Fruit fly (Drosophila melanogaster) whole organism, embryonic: Measurements from ENCODE around the gene CRAT.

ENCODE experiments used
- Atf3 ChIP-seq: fragments of 200-800 bp; sonication (Bioruptor generic); optimal IDR thresholded peaks from 3 replicates; lab custom pipeline; 2016; ENCODE audit warnings: missing biosample characterization, missing genetic modification characterization
- Bteb2 ChIP-seq: fragments of 200-800 bp; sonication (Bioruptor generic); optimal IDR thresholded peaks from 2 replicates; lab custom pipeline; 2016; ENCODE audit warnings: missing biosample characterization, missing genetic modification characterization
- CG10209 ChIP-seq: fragments of 200-800 bp; sonication (Bioruptor generic); optimal IDR thresholded peaks from 3 replicates; lab custom pipeline; 2017; ENCODE audit warnings: missing biosample characterization, mild to moderate bottlenecking, missing genetic modification characterization, missing genetic modification reagents
- CG10543 ChIP-seq: fragments of 200-800 bp; sonication (Bioruptor generic); optimal IDR thresholded peaks from 3 replicates; lab custom pipeline; 2017; ENCODE audit warnings: missing biosample characterization, mild to moderate bottlenecking, missing genetic modification characterization, moderate library complexity
- CG10565 ChIP-seq: fragments of 200-800 bp; sonication (Bioruptor generic); optimal IDR thresholded peaks from 3 replicates; lab custom pipeline; 2016; ENCODE audit warnings: missing biosample characterization, mild to moderate bottlenecking, missing genetic modification characterization
- CG10959 ChIP-seq: fragments of 200-800 bp; sonication (Bioruptor generic); IDR thresholded peaks from 2 replicates; pipeline ENCODE4 v1.3.6; 2022; ENCODE audit warnings: missing biosample characterization, missing genetic modification characterization
- CG11085 ChIP-seq: fragments of 200-800 bp; sonication (Bioruptor generic); IDR thresholded peaks from 2 replicates; pipeline ENCODE4 v1.3.6; 2022; ENCODE audit warnings: missing biosample characterization, missing genetic modification characterization
- CG11398 ChIP-seq: fragments of 200-800 bp; sonication (Bioruptor generic); optimal IDR thresholded peaks from 2 replicates; lab custom pipeline; 2016; ENCODE audit warnings: missing biosample characterization, missing genetic modification characterization
- CG15269 ChIP-seq: fragments of 200-800 bp; sonication (Bioruptor generic); optimal IDR thresholded peaks from 2 replicates; lab custom pipeline; 2018; ENCODE audit warnings: missing biosample characterization, mild to moderate bottlenecking, missing genetic modification characterization, moderate library complexity
- CG15601 ChIP-seq: fragments of 200-800 bp; sonication (Bioruptor generic); optimal IDR thresholded peaks from 3 replicates; lab custom pipeline; 2019; ENCODE audit warnings: missing biosample characterization, mild to moderate bottlenecking, missing genetic modification characterization, moderate library complexity
- CG16863 ChIP-seq: fragments of 200-800 bp; sonication (Bioruptor generic); optimal IDR thresholded peaks from 3 replicates; lab custom pipeline; 2016; ENCODE audit warnings: missing biosample characterization, missing genetic modification characterization
- CG17186 ChIP-seq: fragments of 200-800 bp; sonication (Bioruptor generic); optimal IDR thresholded peaks from 3 replicates; lab custom pipeline; 2017; ENCODE audit warnings: missing biosample characterization, missing genetic modification reagents, missing genetic modification characterization
- CG17361 ChIP-seq: fragments of 200-800 bp; sonication (Bioruptor generic); IDR thresholded peaks from 3 replicates; pipeline ENCODE4 v1.3.6; 2022; ENCODE audit warnings: missing biosample characterization, missing genetic modification characterization
- CG31224 ChIP-seq: fragments of 200-800 bp; sonication (Bioruptor generic); IDR thresholded peaks from 2 replicates; pipeline ENCODE4 v1.3.6; 2022; ENCODE audit warnings: missing biosample characterization, missing genetic modification characterization
- CG6272 ChIP-seq: fragments of 200-800 bp; sonication (Bioruptor generic); IDR thresholded peaks from 2 replicates; pipeline ENCODE4 v1.3.6; 2022; ENCODE audit warnings: missing biosample characterization, missing genetic modification characterization
- CG6654 ChIP-seq: fragments of 200-800 bp; sonication (Bioruptor generic); optimal IDR thresholded peaks from 2 replicates; lab custom pipeline; 2017; ENCODE audit warnings: missing biosample characterization, mild to moderate bottlenecking, missing genetic modification characterization
- CG6689 ChIP-seq: fragments of 200-800 bp; sonication (Bioruptor generic); IDR thresholded peaks from 2 replicates; pipeline ENCODE4 v1.3.6; 2022; ENCODE audit warnings: missing biosample characterization, missing genetic modification characterization
- CG7372 ChIP-seq: fragments of 200-800 bp; sonication (Bioruptor generic); IDR thresholded peaks from 2 replicates; pipeline ENCODE4 v1.3.6; 2022; ENCODE audit warnings: missing biosample characterization, missing genetic modification characterization
- CG7963 ChIP-seq: fragments of 200-800 bp; sonication (Bioruptor generic); IDR thresholded peaks from 3 replicates; pipeline ENCODE4 v1.3.6; 2022; ENCODE audit warnings: missing biosample characterization, missing genetic modification characterization; ENCODE audit not compliant: partially characterized antibody
- CG8359 ChIP-seq: fragments of 200-800 bp; sonication (Bioruptor generic); optimal IDR thresholded peaks from 2 replicates; lab custom pipeline; 2017; ENCODE audit warnings: missing biosample characterization, mild to moderate bottlenecking, missing genetic modification characterization, borderline replicate concordance
- CG8944 ChIP-seq: fragments of 200-800 bp; sonication (Bioruptor generic); optimal IDR thresholded peaks from 3 replicates; lab custom pipeline; 2016; ENCODE audit warnings: missing biosample characterization, missing genetic modification characterization
- CG9215 ChIP-seq: fragments of 200-800 bp; sonication (Bioruptor generic); IDR thresholded peaks from 2 replicates; pipeline ENCODE4 v1.3.6; 2022; ENCODE audit warnings: missing biosample characterization, missing genetic modification characterization
- CG9609 ChIP-seq: fragments of 200-800 bp; sonication (Bioruptor generic); optimal IDR thresholded peaks from 3 replicates; lab custom pipeline; 2016; ENCODE audit warnings: missing biosample characterization, missing genetic modification characterization
- D ChIP-seq, 2 experiments: fragments of 200-800 bp in 1 of 2; fragments of >200 bp in 1 of 2; sonication (Bioruptor generic) in 1 of 2; optimal IDR thresholded peaks; 2 replicates in 1 of 2; 3 replicates in 1 of 2; lab custom pipeline; 2017; ENCODE audit warnings: mild to moderate bottlenecking in 1 of 2, missing biosample characterization in 1 of 2, missing genetic modification characterization in 1 of 2, missing genetic modification reagents in 1 of 2
- H15 ChIP-seq: fragments of 200-800 bp; sonication (Bioruptor generic); IDR thresholded peaks from 3 replicates; pipeline ENCODE4 v1.3.6; 2022; ENCODE audit warnings: missing biosample characterization, missing genetic modification characterization
- MBD-R2 ChIP-seq: fragments of 200-800 bp; sonication (Bioruptor generic); IDR thresholded peaks from 2 replicates; pipeline ENCODE4 v1.3.6; 2022; ENCODE audit warnings: missing biosample characterization, missing genetic modification characterization
- NC2α ChIP-seq: fragments of 200-800 bp; sonication (Bioruptor generic); optimal IDR thresholded peaks from 2 replicates; lab custom pipeline; 2016; ENCODE audit warnings: missing biosample characterization, missing genetic modification characterization
- NK7.1 ChIP-seq: fragments of 200-800 bp; sonication (Bioruptor generic); optimal IDR thresholded peaks from 3 replicates; lab custom pipeline; 2016; ENCODE audit warnings: missing biosample characterization, missing genetic modification characterization
- Nf-YB ChIP-seq: fragments of 200-800 bp; sonication (Bioruptor generic); optimal IDR thresholded peaks from 3 replicates; lab custom pipeline; 2019; ENCODE audit warnings: missing biosample characterization, mild to moderate bottlenecking, missing genetic modification characterization, moderate library complexity
- Ptx1 ChIP-seq: fragments of 200-800 bp; sonication (Bioruptor generic); IDR thresholded peaks from 2 replicates; pipeline ENCODE4 v1.3.6; 2022; ENCODE audit warnings: missing biosample characterization, missing genetic modification characterization
- Spps ChIP-seq: fragments of 200-800 bp; sonication (Bioruptor generic); optimal IDR thresholded peaks from 2 replicates; lab custom pipeline; 2018; ENCODE audit warnings: missing biosample characterization, mild to moderate bottlenecking, missing genetic modification characterization
- ato ChIP-seq: fragments of 200-800 bp; sonication (Bioruptor generic); IDR thresholded peaks from 2 replicates; pipeline ENCODE4 v1.3.6; 2022; ENCODE audit warnings: missing biosample characterization, missing genetic modification characterization; ENCODE audit not compliant: partially characterized antibody
- cad ChIP-seq: fragments of >200 bp; optimal IDR thresholded peaks from 2 replicates; lab custom pipeline; 2017; ENCODE audit warnings: missing biosample characterization, missing genetic modification characterization
- cato ChIP-seq: fragments of 200-800 bp; sonication (Bioruptor generic); optimal IDR thresholded peaks from 2 replicates; lab custom pipeline; 2016; ENCODE audit warnings: missing biosample characterization, missing genetic modification characterization, borderline replicate concordance
- chif ChIP-seq, 2 experiments: fragments of 200-800 bp; sonication (Bioruptor generic); optimal IDR thresholded peaks; 3 replicates each; lab custom pipeline; 2016; ENCODE audit warnings: missing biosample characterization in 2 of 2, missing genetic modification characterization in 2 of 2
- gcm2 ChIP-seq: fragments of 200-800 bp; sonication (Bioruptor generic); optimal IDR thresholded peaks from 2 replicates; lab custom pipeline; 2016; ENCODE audit warnings: missing biosample characterization, missing genetic modification characterization
- kay ChIP-seq: fragments of 200-800 bp; sonication (Bioruptor generic); optimal IDR thresholded peaks from 2 replicates; lab custom pipeline; 2016; ENCODE audit warnings: missing biosample characterization, missing genetic modification characterization
- klu ChIP-seq: fragments of 200-800 bp; sonication (Bioruptor generic); IDR thresholded peaks from 2 replicates; pipeline ENCODE4 v1.3.6; 2022; ENCODE audit warnings: missing biosample characterization, missing genetic modification characterization
- lilli ChIP-seq: fragments of 200-800 bp; sonication (Bioruptor generic); optimal IDR thresholded peaks from 3 replicates; lab custom pipeline; 2016; ENCODE audit warnings: missing biosample characterization, missing genetic modification characterization
- lmd ChIP-seq: fragments of 200-800 bp; sonication (Bioruptor generic); IDR thresholded peaks from 2 replicates; pipeline ENCODE4 v1.3.6; 2022; ENCODE audit warnings: missing biosample characterization, missing genetic modification characterization
- nerfin-2 ChIP-seq: fragments of 200-800 bp; sonication (Bioruptor generic); IDR thresholded peaks from 2 replicates; pipeline ENCODE4 v1.3.6; 2022; ENCODE audit warnings: missing biosample characterization, missing genetic modification characterization; ENCODE audit not compliant: partially characterized antibody
- onecut ChIP-seq: fragments of 200-800 bp; sonication (Bioruptor generic); IDR thresholded peaks from 2 replicates; pipeline ENCODE4 v1.3.6; 2022; ENCODE audit warnings: missing biosample characterization, missing genetic modification characterization
- schlank ChIP-seq: fragments of 200-800 bp; sonication (Bioruptor generic); optimal IDR thresholded peaks from 2 replicates; lab custom pipeline; 2018; ENCODE audit warnings: missing biosample characterization, mild to moderate bottlenecking, missing genetic modification characterization
- seq ChIP-seq: fragments of 200-800 bp; sonication (Bioruptor generic); IDR thresholded peaks from 2 replicates; pipeline ENCODE4 v1.3.6; 2022; ENCODE audit warnings: missing biosample characterization, missing genetic modification characterization
- shn ChIP-seq: fragments of 200-800 bp; sonication (Bioruptor generic); optimal IDR thresholded peaks from 3 replicates; lab custom pipeline; 2016; ENCODE audit warnings: missing biosample characterization, missing genetic modification characterization
- sim ChIP-seq: fragments of 200-800 bp; sonication (Bioruptor generic); IDR thresholded peaks from 2 replicates; pipeline ENCODE4 v1.3.6; 2022; ENCODE audit warnings: missing biosample characterization, missing genetic modification characterization
- slbo ChIP-seq: fragments of 200-800 bp; sonication (Bioruptor generic); IDR thresholded peaks from 2 replicates; pipeline ENCODE4 v1.3.6; 2022; ENCODE audit warnings: missing biosample characterization, missing genetic modification characterization
- slp2 ChIP-seq: fragments of 200-800 bp; sonication (Bioruptor generic); optimal IDR thresholded peaks from 2 replicates; lab custom pipeline; 2016; ENCODE audit warnings: missing biosample characterization, missing genetic modification characterization
- tup ChIP-seq: fragments of 200-800 bp; sonication (Bioruptor generic); optimal IDR thresholded peaks from 2 replicates; lab custom pipeline; 2016; ENCODE audit warnings: missing biosample characterization, mild to moderate bottlenecking, missing genetic modification characterization, moderate library complexity
- vfl ChIP-seq: fragments of 200-800 bp; sonication (Bioruptor generic); optimal IDR thresholded peaks from 2 replicates; lab custom pipeline; 2016; ENCODE audit warnings: missing biosample characterization, missing genetic modification characterization
- wek ChIP-seq: fragments of 200-800 bp; sonication (Bioruptor generic); optimal IDR thresholded peaks from 3 replicates; lab custom pipeline; 2018; ENCODE audit warnings: missing biosample characterization, mild to moderate bottlenecking, missing genetic modification characterization, moderate library complexity

The CRAT gene

dm6 chr3R:6368100-6368499 lies 7.7 kb downstream of the CRAT start, which contains the start of gene CG42724 (continued):
- peak; percentile 32 for TF ChIP-seq gcm2 (GFP tag; lab: Kevin White, UChicago)
- peak; percentile 32 to 65 for TF ChIP-seq chif (GFP tag; optimal IDR thresholded peaks at IDR 0.05; lab: Kevin White, UChicago)
- TF ChIP-seq CG17361: no peak
- TF ChIP-seq CG10959 (GFP tag; lab: Robert Waterston, UW): no peak
- TF ChIP-seq Nf-YB (GFP tag; lab: Kevin White, UChicago): no peak
- TF ChIP-seq onecut: no peak
- no peak for TF ChIP-seq CG8359 (GFP tag; lab: Kevin White, UChicago)
- no peak for TF ChIP-seq CG10543 (GFP tag; lab: Kevin White, UChicago)
- 0 out of 2 replicates have a peak, but pooled peaks have one; percentile 18 for TF ChIP-seq sim (GFP tag; lab: Robert Waterston, UW)
- TF ChIP-seq Ptx1 (GFP tag; lab: Robert Waterston, UW): peak; percentile 74
- peak; percentile 31; the same call in 1 of the 2 replicates for TF ChIP-seq CG7372 (GFP tag; lab: Robert Waterston, UW)
- TF ChIP-seq lilli (GFP tag; lab: Kevin White, UChicago): peak; percentile 83
- peak; percentile 52 for TF ChIP-seq CG17186 (GFP tag; lab: Kevin White, UChicago)
- no peak for TF ChIP-seq CG6654 (GFP tag; lab: Kevin White, UChicago)
- TF ChIP-seq CG6272 (GFP tag; lab: Robert Waterston, UW): peak; percentile 57; the same call in 1 of the 2 replicates
- peak; percentile 70 for TF ChIP-seq CG16863
- TF ChIP-seq Spps (tag; lab: Kevin White, UChicago): no peak
- peak; percentile 68 for TF ChIP-seq shn (GFP tag; lab: Kevin White, UChicago)
- no peak for TF ChIP-seq tup
- TF ChIP-seq cato (GFP tag; lab: Kevin White, UChicago): no peak
- TF ChIP-seq MBD-R2 (GFP tag; lab: Robert Waterston, UW): peak; percentile 73
- peak; percentile 21; the same call in 1 of the 2 replicates for TF ChIP-seq klu
- peak; percentile 57 for TF ChIP-seq NK7.1 (GFP tag; lab: Kevin White, UChicago)
- TF ChIP-seq CG11085 (GFP tag; lab: Robert Waterston, UW): no peak
- TF ChIP-seq cad (GFP tag; lab: Kevin White, UChicago): no peak
- TF ChIP-seq lmd (GFP tag; lab: Robert Waterston, UW): peak; percentile 55
- TF ChIP-seq nerfin-2 (GFP tag; lab: Robert Waterston, UW): no peak
- TF ChIP-seq CG10209: no peak
- TF ChIP-seq Atf3 (GFP tag; lab: Kevin White, UChicago): peak; percentile 53
- 0 out of 2 replicates have a peak, but pooled peaks have one; percentile 43 for TF ChIP-seq CG9215 (GFP tag; lab: Robert Waterston, UW)
- no peak for TF ChIP-seq ato
- no peak for TF ChIP-seq CG15269 (tag; lab: Kevin White, UChicago)
- TF ChIP-seq CG11398 (GFP tag; lab: Kevin White, UChicago): peak; percentile 52
- TF ChIP-seq wek (GFP tag; lab: Kevin White, UChicago): peak; percentile 30
- no peak for TF ChIP-seq CG10565 (GFP tag; lab: Kevin White, UChicago)
- 0 out of 2 replicates have a peak, but pooled peaks have one; percentile 30 for TF ChIP-seq CG31224 (GFP tag; lab: Robert Waterston, UW)
- peak; percentile 45 for TF ChIP-seq NC2α (GFP tag; lab: Kevin White, UChicago)
- TF ChIP-seq schlank (tag; lab: Kevin White, UChicago): no peak
- peak; percentile 39 for TF ChIP-seq CG6689
- no peak for TF ChIP-seq CG7963
- no peak; the same call in 1 of the 2 replicates for TF ChIP-seq seq (GFP tag; lab: Robert Waterston, UW)
- peak; percentile 12 for TF ChIP-seq kay (GFP tag; lab: Kevin White, UChicago)
- peak; percentile 72 for TF ChIP-seq D (optimal IDR thresholded peaks at IDR 0.05; lab: Kevin White, UChicago)
- no peak for TF ChIP-seq D (GFP tag; optimal IDR thresholded peaks at IDR 0.05; lab: Kevin White, UChicago)
- peak; percentile 77 for TF ChIP-seq slbo (GFP tag; lab: Robert Waterston, UW)
- TF ChIP-seq CG8944 (GFP tag; lab: Kevin White, UChicago): peak; percentile 68
- TF ChIP-seq CG9609: peak; percentile 68
- TF ChIP-seq CG15601: no peak
- TF ChIP-seq vfl: peak; percentile 37
- peak; percentile 39 for TF ChIP-seq slp2 (GFP tag; lab: Kevin White, UChicago)
- TF ChIP-seq H15 (GFP tag; lab: Robert Waterston, UW): peak; percentile 44; the same call in 1 of the 3 replicates
- TF ChIP-seq Bteb2 (GFP tag; lab: Kevin White, UChicago): peak; percentile 68
